Worm (Caenorhabditis elegans): Measurements from ENCODE around the gene C47E12.13.
"Not testable (repeated sequence)": the region's sequence is repeated elsewhere in the genome, so short reads cannot be mapped to it uniquely, and the experiment has no call there.

The C47E12.13 gene

ce11 chrIV:10006792-10007191 lies at the start of gene C47E12.13:
TSS of gene C47E12.13 (minus strand) at chrIV:10006892.
- TF ChIP-seq dao-5 (tag; optimal IDR thresholded peaks at IDR 0.05) (no peak), W03F9.2 (tag; optimal IDR thresholded peaks at IDR 0.05) (no peak), him-1 (tag; optimal IDR thresholded peaks at IDR 0.05) (no peak)

ce11 chrIV:10056138-10056537 lies 49.4 kb upstream of the C47E12.13 start, which contains the start of gene T04B2.7:
TSS of gene T04B2.7 (minus strand) at chrIV:10056238.
- TF ChIP-seq dao-5 (tag; optimal IDR thresholded peaks at IDR 0.05) (no peak), him-1 (tag; optimal IDR thresholded peaks at IDR 0.05) (no peak), W03F9.2 (tag; optimal IDR thresholded peaks at IDR 0.05) (no peak)

- no peak for TF ChIP-seq dao-5 (tag; optimal IDR thresholded peaks at IDR 0.05)
- no peak for TF ChIP-seq him-1 (tag; optimal IDR thresholded peaks at IDR 0.05)
- no peak for TF ChIP-seq W03F9.2 (tag; optimal IDR thresholded peaks at IDR 0.05)
Observed at ce11 chrIV:10053550-10053949, 46.9 kb upstream of the C47E12.13 start, which contains the start of gene srv-12. TSS of gene srv-12 (minus strand) at chrIV:10053650.

- TF ChIP-seq him-1 (tag; optimal IDR thresholded peaks at IDR 0.05) = no peak
- no peak for TF ChIP-seq dao-5 (tag; optimal IDR thresholded peaks at IDR 0.05)
- TF ChIP-seq W03F9.2 (tag; optimal IDR thresholded peaks at IDR 0.05) = no peak
Observed at ce11 chrIV:10051088-10051487, 44.4 kb upstream of the C47E12.13 start, which contains the start of gene T04B2.8. TSS of gene T04B2.8 (minus strand) at chrIV:10051188.

ce11 chrIV:10048268-10048667 lies 41.6 kb upstream of the C47E12.13 start:
- no peak for TF ChIP-seq W03F9.2 (tag; optimal IDR thresholded peaks at IDR 0.05)
- no peak for TF ChIP-seq him-1 (tag; optimal IDR thresholded peaks at IDR 0.05)
- TF ChIP-seq dao-5 (tag; optimal IDR thresholded peaks at IDR 0.05) = no peak

ce11 chrIV:10047108-10047507 lies 40.4 kb upstream of the C47E12.13 start, which contains the start of gene T04B2.3:
TSS of gene T04B2.3 (plus strand) at chrIV:10047408.
- TF ChIP-seq W03F9.2 (tag; optimal IDR thresholded peaks at IDR 0.05) (no peak), dao-5 (tag; optimal IDR thresholded peaks at IDR 0.05) (no peak), him-1 (tag; optimal IDR thresholded peaks at IDR 0.05) (no peak)

ce11 chrIV:10046005-10046404 lies 39.3 kb upstream of the C47E12.13 start:
- TF ChIP-seq dao-5 (tag; optimal IDR thresholded peaks at IDR 0.05) (no peak), W03F9.2 (tag; optimal IDR thresholded peaks at IDR 0.05) (no peak), him-1 (tag; optimal IDR thresholded peaks at IDR 0.05) (no peak)

- TF ChIP-seq W03F9.2 (tag; optimal IDR thresholded peaks at IDR 0.05) (no peak), dao-5 (tag; optimal IDR thresholded peaks at IDR 0.05) (no peak)
Observed at ce11 chrIV:10042881-10043280, 36.2 kb upstream of the C47E12.13 start, which contains the start of gene frk-1. TSS of gene frk-1 (plus strand) at chrIV:10043181.

- TF ChIP-seq W03F9.2 (tag; optimal IDR thresholded peaks at IDR 0.05) = no peak
Observed at ce11 chrIV:10040803-10041202, 34.1 kb upstream of the C47E12.13 start, which contains the start of gene dhs-31. TSS of gene dhs-31 (minus strand) at chrIV:10040903.

ce11 chrIV:10036966-10037365 lies 30.3 kb upstream of the C47E12.13 start, which contains the start of gene F44D12.10:
TSS of gene F44D12.10 (minus strand) at chrIV:10037066.
- no peak for TF ChIP-seq him-1 (tag; optimal IDR thresholded peaks at IDR 0.05)
- TF ChIP-seq W03F9.2 (tag; optimal IDR thresholded peaks at IDR 0.05) = no peak
- TF ChIP-seq dao-5 (tag; optimal IDR thresholded peaks at IDR 0.05) = no peak

- TF ChIP-seq dao-5 (tag; optimal IDR thresholded peaks at IDR 0.05) = no peak
- TF ChIP-seq him-1 (tag; optimal IDR thresholded peaks at IDR 0.05) = no peak
- no peak for TF ChIP-seq W03F9.2 (tag; optimal IDR thresholded peaks at IDR 0.05)
Observed at ce11 chrIV:10033053-10033452, 26.4 kb upstream of the C47E12.13 start, which contains the start of gene F44D12.6. TSS of gene F44D12.6 (plus strand) at chrIV:10033353.

ce11 chrIV:10028779-10029178 lies 22.1 kb upstream of the C47E12.13 start, which contains the start of the genes F44D12.16 and msd-2:
TSS of gene F44D12.16 (plus strand) at chrIV:10029079.
TSS of gene msd-2 (plus strand) at chrIV:10029083.
- not testable (repeated sequence) for TF ChIP-seq W03F9.2, him-1, dao-5 (tag; optimal IDR thresholded peaks at IDR 0.05)

- TF ChIP-seq him-1 (tag; optimal IDR thresholded peaks at IDR 0.05) = no peak
- no peak for TF ChIP-seq dao-5 (tag; optimal IDR thresholded peaks at IDR 0.05)
Observed at ce11 chrIV:10027566-10027965, 20.9 kb upstream of the C47E12.13 start, which contains the start of gene gipc-2. TSS of gene gipc-2 (minus strand) at chrIV:10027666.

- TF ChIP-seq W03F9.2 (tag; optimal IDR thresholded peaks at IDR 0.05) (no peak), him-1 (tag; optimal IDR thresholded peaks at IDR 0.05) (no peak), dao-5 (tag; optimal IDR thresholded peaks at IDR 0.05) (no peak)
Observed at ce11 chrIV:10026129-10026528, 19.4 kb upstream of the C47E12.13 start.

- TF ChIP-seq dao-5 (tag; optimal IDR thresholded peaks at IDR 0.05) = no peak
- no peak for TF ChIP-seq him-1 (tag; optimal IDR thresholded peaks at IDR 0.05)
- TF ChIP-seq W03F9.2 (tag; optimal IDR thresholded peaks at IDR 0.05) = no peak
Observed at ce11 chrIV:10022991-10023390, 16.3 kb upstream of the C47E12.13 start, which contains the start of gene F44D12.8. TSS of gene F44D12.8 (plus strand) at chrIV:10023291.
